Worm (Caenorhabditis elegans): ENCODE measurements around the gene cyp-25A1.
"Not testable (repeated sequence)": the region's sequence is repeated elsewhere in the genome, so short reads cannot be mapped to it uniquely, and the experiment has no call there.

DNA sequence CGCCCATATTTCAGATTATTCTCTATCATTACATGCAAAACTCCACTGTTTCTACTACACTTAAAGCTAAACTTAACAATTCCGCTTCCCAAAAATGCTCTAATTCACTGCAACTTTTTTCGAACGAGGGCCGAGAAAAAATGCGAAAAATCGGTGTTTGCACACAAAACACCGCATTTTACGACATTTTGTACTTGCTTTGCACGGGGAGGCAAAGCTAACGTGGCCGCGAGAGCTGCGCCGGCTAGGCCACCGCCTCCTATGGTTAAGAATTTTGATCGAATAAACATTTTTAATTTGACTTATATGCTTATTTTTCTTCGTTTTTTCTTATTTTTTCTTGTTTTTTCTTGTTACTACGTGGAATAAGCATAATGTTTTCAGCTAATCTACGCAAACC is 22.5 kb downstream of the cyp-25A1 start:
- not testable (repeated sequence) for TF ChIP-seq nhr-11 (tag; optimal IDR thresholded peaks at IDR 0.05); pqm-1 (tag; optimal IDR thresholded peaks at IDR 0.05); ceh-9 (tag; optimal IDR thresholded peaks at IDR 0.05); ceh-24 (tag; optimal IDR thresholded peaks at IDR 0.05); F13H6.1 (tag; optimal IDR thresholded peaks at IDR 0.05); unc-55 (GFP tag; optimal IDR thresholded peaks at IDR 0.05); elt-2 (tag; optimal IDR thresholded peaks at IDR 0.05); unc-42 (tag; optimal IDR thresholded peaks at IDR 0.05); ceh-30 (tag; optimal IDR thresholded peaks at IDR 0.05); ahr-1 (tag; optimal IDR thresholded peaks at IDR 0.05); tbx-2 (tag; optimal IDR thresholded peaks at IDR 0.05)

All from whole organism, late embryonic.